Worm (Caenorhabditis elegans) whole organism, L4 larva: Measurements from ENCODE around the gene dnc-4.

ENCODE experiments used
- Y48G9A.11 ChIP-seq: fragments of 200-800 bp; sonication (Bioruptor generic); IDR thresholded peaks from 2 replicates; pipeline ENCODE4 v1.3.6; 2022; ENCODE audit warnings: missing genetic modification reagents, missing genetic modification characterization, missing compliant biosample characterization
- aha-1 ChIP-seq: fragments of 150-350 bp; peaks from one replicate; lab custom pipeline; 2014; ENCODE audit warnings: missing biosample characterization, missing genetic modification characterization
- ceh-28 ChIP-seq: fragments of 150-350 bp; optimal IDR thresholded peaks from 2 replicates; lab custom pipeline; 2014; ENCODE audit warnings: missing biosample characterization, missing genetic modification reagents, missing genetic modification characterization
- ceh-82 ChIP-seq: sonication (generic microtip); optimal IDR thresholded peaks from 2 replicates; lab custom pipeline; 2017; ENCODE audit warnings: missing biosample characterization, missing genetic modification characterization
- dpl-1 ChIP-seq: fragments of 150-350 bp; optimal IDR thresholded peaks from 2 replicates; lab custom pipeline; 2014; ENCODE audit warnings: missing biosample characterization, missing genetic modification reagents, missing genetic modification characterization
- dve-1 ChIP-seq: sonication (generic microtip); optimal IDR thresholded peaks from 2 replicates; lab custom pipeline; 2017; ENCODE audit warnings: antibody characterized with exemption, mild to moderate bottlenecking, missing genetic modification characterization, missing compliant biosample characterization; ENCODE audit not compliant: insufficient read depth
- madf-5 ChIP-seq, 2 experiments: fragments of 200-800 bp; sonication (Bioruptor generic); IDR thresholded peaks; 2 replicates each; pipeline ENCODE4 v1.3.6; 2022; ENCODE audit warnings: missing compliant biosample characterization in 2 of 2, missing genetic modification characterization in 2 of 2
- nhr-25 ChIP-seq: sonication (generic microtip); optimal IDR thresholded peaks from 2 replicates; lab custom pipeline; 2017; ENCODE audit warnings: missing genetic modification characterization, mild to moderate bottlenecking, missing compliant biosample characterization, antibody characterized with exemption, moderate library complexity, borderline replicate concordance; ENCODE audit not compliant: insufficient read depth
- pha-4 ChIP-seq, 2 experiments: fragments of 150-350 bp in 1 of 2; fragments of 200-800 bp in 1 of 2; sonication (Bioruptor generic) in 1 of 2; IDR thresholded peaks in 1 of 2; optimal IDR thresholded peaks in 1 of 2; 2 replicates each; pipeline versions ENCODE4 v1.3.6 to Lab custom; 2014 to 2022; ENCODE audit warnings: missing genetic modification characterization in 2 of 2, missing genetic modification reagents in 2 of 2, missing biosample characterization in 1 of 2, missing compliant biosample characterization in 1 of 2
- unc-39 ChIP-seq: sonication (generic microtip); optimal IDR thresholded peaks from 2 replicates; lab custom pipeline; 2017; ENCODE audit warnings: missing biosample characterization, missing genetic modification characterization
- unc-62 ChIP-seq, 3 experiments: fragments of 150-350 bp in 1 of 3; sonication (generic microtip); optimal IDR thresholded peaks in 2 of 3; peaks in 1 of 3; 1 replicate in 1 of 3; 2 replicates in 2 of 3; lab custom pipeline; 2014 to 2017; ENCODE audit warnings: missing biosample characterization in 3 of 3, missing genetic modification characterization in 3 of 3, missing genetic modification reagents in 3 of 3, missing genotype in 1 of 3

- no peak for TF ChIP-seq unc-62 (GFP tag; optimal IDR thresholded peaks at IDR 0.05 in 1 of 2; lab: Kevin White, UChicago)
- no peak for TF ChIP-seq unc-62 (tag; optimal IDR thresholded peaks at IDR 0.05; lab: Kevin White, UChicago)
- no peak for TF ChIP-seq ceh-82 (tag; lab: Kevin White, UChicago)
- no peak for TF ChIP-seq madf-5 (GFP tag; IDR thresholded peaks at IDR 0.05; lab: Robert Waterston, UW)
- TF ChIP-seq Y48G9A.11 (GFP tag; lab: Robert Waterston, UW) = no peak
- TF ChIP-seq pha-4 (GFP tag; IDR thresholded peaks at IDR 0.05; lab: Robert Waterston, UW) = no peak
- no peak for TF ChIP-seq pha-4 (tag; optimal IDR thresholded peaks at IDR 0.05; lab: Kevin White, UChicago)
- TF ChIP-seq aha-1 (tag; lab: Kevin White, UChicago) = no peak
- no peak for TF ChIP-seq dve-1
- no peak for TF ChIP-seq ceh-28
- TF ChIP-seq nhr-25 (tag; lab: Kevin White, UChicago) = no peak
- TF ChIP-seq unc-39 = no peak
- TF ChIP-seq dpl-1 = no peak
These were observed 7.3 kb downstream of the dnc-4 start, which contains the start of gene Y42H9B.3 for ce11 chrIV:8012330-8012729.
